Fruit fly (Drosophila melanogaster): ENCODE results near the gene CG2698.

The CG2698 gene

dm6 chr3R:8009080-8009620, 7.8 kb downstream of the CG2698 start, which contains the start of the genes CG11052 and CG3223 (continued):
- TF ChIP-seq jumu (GFP tag; optimal IDR thresholded peaks at IDR 0.05) (no peak), CG2116 (GFP tag; optimal IDR thresholded peaks at IDR 0.05) (peak; percentile 72), CG18262 (tag; optimal IDR thresholded peaks at IDR 0.05) (peak; percentile 3), BEAF-32 (GFP tag; optimal IDR thresholded peaks at IDR 0.05) (peak; percentile 55), pfk (GFP tag; optimal IDR thresholded peaks at IDR 0.05) (no peak), CG7745 (tag; optimal IDR thresholded peaks at IDR 0.05) (no peak), nmo (GFP tag; optimal IDR thresholded peaks at IDR 0.05) (peak; percentile 21), onecut (GFP tag; IDR thresholded peaks at IDR 0.05) (peak; percentile 52), CG32532 (GFP tag; IDR thresholded peaks at IDR 0.05) (peak; percentile 16; the same call in 1 of the 2 replicates), Nf-YA (GFP tag; IDR thresholded peaks at IDR 0.05) (no peak), CG11723 (GFP tag; optimal IDR thresholded peaks at IDR 0.05) (no peak), CG10979 (tag; optimal IDR thresholded peaks at IDR 0.05) (peak; percentile 1), gem (tag; optimal IDR thresholded peaks at IDR 0.05) (no peak), HHEX (GFP tag; optimal IDR thresholded peaks at IDR 0.05) (no peak), pzg (GFP tag; optimal IDR thresholded peaks at IDR 0.05) (peak; percentile 72), Nf-YC (tag; optimal IDR thresholded peaks at IDR 0.05) (peak; percentile 70), Trl (optimal IDR thresholded peaks at IDR 0.05) (no peak), Trl (GFP tag; optimal IDR thresholded peaks at IDR 0.05) (no peak), pum (GFP tag; optimal IDR thresholded peaks at IDR 0.05) (no peak), CG6254 (GFP tag; optimal IDR thresholded peaks at IDR 0.05) (peak; percentile 100), D19A (tag; optimal IDR thresholded peaks at IDR 0.05) (peak; percentile 64), run (tag; optimal IDR thresholded peaks at IDR 0.05) (no peak), Xbp1 (GFP tag; optimal IDR thresholded peaks at IDR 0.05) (peak; percentile 40), fd96Cb (tag; optimal IDR thresholded peaks at IDR 0.05) (no peak), CG12942 (GFP tag; optimal IDR thresholded peaks at IDR 0.05) (no peak), Hmx (GFP tag; optimal IDR thresholded peaks at IDR 0.05) (no peak), stwl (tag; optimal IDR thresholded peaks at IDR 0.05) (peak; percentile 58), Opbp (GFP tag; IDR thresholded peaks at IDR 0.05; ENCODE audit: partially characterized antibody) (no peak), kni (GFP tag; optimal IDR thresholded peaks at IDR 0.05) (peak; percentile 21), CG4282 (GFP tag; optimal IDR thresholded peaks at IDR 0.05) (no peak), odd (GFP tag; optimal IDR thresholded peaks at IDR 0.05) (no peak), CG4617 (GFP tag; optimal IDR thresholded peaks at IDR 0.05; ENCODE audit: borderline replicate concordance) (peak; percentile 70), cad (GFP tag; optimal IDR thresholded peaks at IDR 0.05) (peak; percentile 66), CG11695 (GFP tag; IDR thresholded peaks at IDR 0.05) (no peak), Bdp1 (GFP tag; optimal IDR thresholded peaks at IDR 0.05) (no peak), ham (GFP tag; IDR thresholded peaks at IDR 0.05) (no peak), CG10654 (GFP tag; optimal IDR thresholded peaks at IDR 0.05) (no peak), unc-4 (GFP tag; IDR thresholded peaks at IDR 0.05; ENCODE audit: partially characterized antibody) (peak; percentile 39; the same call in 1 of the 2 replicates), CG34376 (GFP tag; optimal IDR thresholded peaks at IDR 0.05) (peak; percentile 5)

Data from whole organism, embryonic.